Fruit fly (Drosophila melanogaster): ENCODE results near the gene PTPMT1.
A peak's percentile ranks its signal among the peaks of the same experiment; 100 is the strongest.

Gene PTPMT1

DNA sequence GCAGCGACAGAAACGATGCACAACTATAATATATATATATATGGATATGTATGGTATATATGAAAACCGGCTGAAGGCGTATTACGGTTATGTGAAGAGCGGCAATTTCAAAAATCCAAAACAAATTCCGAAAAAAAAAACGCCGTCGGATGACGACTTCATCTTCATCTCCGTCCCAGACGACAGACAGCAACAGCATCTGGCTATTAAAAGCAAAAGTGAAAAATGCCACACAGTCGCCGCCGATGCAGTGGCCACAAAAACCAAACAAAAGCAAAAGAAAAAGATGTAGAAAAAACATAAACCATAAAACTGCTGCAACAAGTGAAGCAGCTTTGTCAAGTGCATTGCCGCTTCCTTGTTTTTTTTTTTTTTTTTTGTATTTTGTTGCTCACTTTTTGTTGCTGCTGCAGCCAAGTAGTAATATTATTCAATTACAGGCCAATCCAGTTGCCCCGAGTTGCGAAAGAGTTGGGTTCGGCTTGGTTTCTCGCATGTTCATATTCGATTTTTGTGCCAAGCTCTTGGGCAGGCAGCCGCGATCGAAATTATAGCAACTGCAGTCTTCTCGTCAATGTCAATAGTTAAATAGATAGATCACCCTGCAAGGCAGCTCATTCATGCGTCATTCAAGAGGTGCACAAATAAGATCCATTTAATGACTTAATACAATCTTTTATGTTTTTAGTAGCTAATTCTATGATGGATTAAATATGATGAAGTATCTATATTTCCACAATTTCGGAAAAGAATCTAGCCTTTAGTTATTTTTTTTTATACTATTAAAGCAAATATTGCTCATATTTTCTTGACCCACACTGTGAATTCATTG is 23.4 kb upstream of the PTPMT1 start (continued):
- TF ChIP-seq CG4854 (GFP tag; optimal IDR thresholded peaks at IDR 0.05) (no peak), Hr39 (optimal IDR thresholded peaks at IDR 0.05) (no peak), sna (GFP tag; IDR thresholded peaks at IDR 0.05; ENCODE audit: partially characterized antibody) (no peak), CG14860 (GFP tag; IDR thresholded peaks at IDR 0.05; ENCODE audit: partially characterized antibody) (no peak), stwl (tag; optimal IDR thresholded peaks at IDR 0.05) (no peak), Optix (GFP tag; IDR thresholded peaks at IDR 0.05) (0 out of 3 replicates have a peak, but pooled peaks have one; percentile 11), CG17802 (tag; optimal IDR thresholded peaks at IDR 0.05) (no peak), fd64A (GFP tag; optimal IDR thresholded peaks at IDR 0.05) (no peak), CG10274 (GFP tag; optimal IDR thresholded peaks at IDR 0.05) (no peak), CG3995 (GFP tag; optimal IDR thresholded peaks at IDR 0.05) (no peak), zfh1 (GFP tag; IDR thresholded peaks at IDR 0.05) (peak; percentile 39; the same call in 1 of the 3 replicates), zen2 (GFP tag; IDR thresholded peaks at IDR 0.05; ENCODE audit: partially characterized antibody) (no peak), NFAT (GFP tag; IDR thresholded peaks at IDR 0.05) (no peak), bowl (GFP tag; IDR thresholded peaks at IDR 0.05) (no peak), CG10543 (GFP tag; optimal IDR thresholded peaks at IDR 0.05) (no peak), MTF-1 (GFP tag; optimal IDR thresholded peaks at IDR 0.05; ENCODE audit: borderline replicate concordance) (no peak), Oli (tag; optimal IDR thresholded peaks at IDR 0.05) (peak; percentile 27), D19B (GFP tag; optimal IDR thresholded peaks at IDR 0.05) (no peak), ewg (GFP tag; optimal IDR thresholded peaks at IDR 0.05) (no peak), nau (GFP tag; optimal IDR thresholded peaks at IDR 0.05) (no peak), Usf (GFP tag; optimal IDR thresholded peaks at IDR 0.05) (no peak), dmrt99B (tag; optimal IDR thresholded peaks at IDR 0.05) (peak; percentile 73), Aef1 (GFP tag; IDR thresholded peaks at IDR 0.05) (no peak), CG9876 (GFP tag; optimal IDR thresholded peaks at IDR 0.05) (no peak), Sry-δ (GFP tag; optimal IDR thresholded peaks at IDR 0.05) (no peak), oc (tag; optimal IDR thresholded peaks at IDR 0.05) (peak; percentile 18), chif (GFP tag; optimal IDR thresholded peaks at IDR 0.05) (no peak), tin (GFP tag; optimal IDR thresholded peaks at IDR 0.05) (no peak), CG9817 (tag; optimal IDR thresholded peaks at IDR 0.05) (no peak), odd (GFP tag; optimal IDR thresholded peaks at IDR 0.05) (no peak), CG12104 (GFP tag; optimal IDR thresholded peaks at IDR 0.05) (no peak), CG2129 (GFP tag; IDR thresholded peaks at IDR 0.05; ENCODE audit: partially characterized antibody) (no peak), CG13287 (GFP tag; IDR thresholded peaks at IDR 0.05; ENCODE audit: partially characterized antibody) (no peak), fd96Cb (tag; optimal IDR thresholded peaks at IDR 0.05) (no peak), Sry-β (GFP tag; optimal IDR thresholded peaks at IDR 0.05) (no peak)

dm6 chr3R:23735648-23736047 is 22.5 kb upstream of the PTPMT1 start:
- TF ChIP-seq CG12942 (GFP tag; optimal IDR thresholded peaks at IDR 0.05) (no peak), CG3847 (GFP tag; IDR thresholded peaks at IDR 0.05) (no peak), HLH4C (GFP tag; IDR thresholded peaks at IDR 0.05; ENCODE audit: partially characterized antibody) (0 out of 3 replicates have a peak, but pooled peaks have one; percentile 20), cwo (GFP tag; optimal IDR thresholded peaks at IDR 0.05) (peak; percentile 4), ash1 (GFP tag; optimal IDR thresholded peaks at IDR 0.05) (no peak), crol (GFP tag; IDR thresholded peaks at IDR 0.05) (no peak), CG6813 (GFP tag; optimal IDR thresholded peaks at IDR 0.05) (no peak), CG5180 (GFP tag; optimal IDR thresholded peaks at IDR 0.05) (no peak), ase (GFP tag; IDR thresholded peaks at IDR 0.05) (no peak), CG10147 (GFP tag; optimal IDR thresholded peaks at IDR 0.05) (no peak), CG15514 (GFP tag; optimal IDR thresholded peaks at IDR 0.05) (no peak), Fer3 (tag; optimal IDR thresholded peaks at IDR 0.05) (no peak), p53 (GFP tag; optimal IDR thresholded peaks at IDR 0.05) (no peak), CG7786 (GFP tag; optimal IDR thresholded peaks at IDR 0.05) (no peak), CG8359 (GFP tag; optimal IDR thresholded peaks at IDR 0.05; ENCODE audit: borderline replicate concordance) (peak; percentile 100)
